Fruit fly (Drosophila melanogaster): Measurements from ENCODE around the gene Or33a.

dm6 chr2L:11977721-11978120 lies 43.4 kb downstream of the Or33a start:
- TF ChIP-seq ttk (optimal IDR thresholded peaks at IDR 0.05) (no peak), Sin3A (optimal IDR thresholded peaks at IDR 0.05) (no peak), Myc (optimal IDR thresholded peaks at IDR 0.05) (no peak), psq (optimal IDR thresholded peaks at IDR 0.05) (no peak)

Data from Kc167 (cell line).